Fruit fly (Drosophila melanogaster) whole organism, prepupa: ENCODE data around the gene Sce.
A peak's percentile ranks its signal among the peaks of the same experiment; 100 is the strongest.

Experiments used
- CG11294 ChIP-seq: fragments of 200-800 bp; sonication (Bioruptor generic); IDR thresholded peaks from 2 replicates; pipeline ENCODE4 v1.3.6; 2022; ENCODE audit warnings: missing biosample characterization, missing genetic modification characterization
- CG11762 ChIP-seq: fragments of 200-800 bp; sonication (Bioruptor generic); optimal IDR thresholded peaks from 3 replicates; lab custom pipeline; 2016; ENCODE audit warnings: missing biosample characterization, missing genetic modification characterization; ENCODE audit not compliant: insufficient read depth
- CG15336 ChIP-seq: fragments of 200-800 bp; sonication (Bioruptor generic); IDR thresholded peaks from 2 replicates; pipeline ENCODE4 v1.3.6; 2022; ENCODE audit warnings: missing biosample characterization, missing genetic modification characterization
- CG1621 ChIP-seq: fragments of 200-800 bp; sonication (Bioruptor generic); optimal IDR thresholded peaks from 3 replicates; lab custom pipeline; 2018; ENCODE audit warnings: missing biosample characterization, mild to moderate bottlenecking, missing genetic modification characterization
- CG3032 ChIP-seq: fragments of 200-800 bp; optimal IDR thresholded peaks from 2 replicates; lab custom pipeline; 2019; ENCODE audit warnings: missing biosample characterization, mild to moderate bottlenecking, missing genetic modification characterization, moderate library complexity
- CG31627 ChIP-seq: fragments of 200-800 bp; sonication (Bioruptor generic); optimal IDR thresholded peaks from 3 replicates; lab custom pipeline; 2016; ENCODE audit warnings: missing biosample characterization, missing genetic modification characterization
- CG32006 ChIP-seq: fragments of 200-800 bp; sonication (Bioruptor generic); optimal IDR thresholded peaks from 3 replicates; lab custom pipeline; 2017; ENCODE audit warnings: missing biosample characterization, mild to moderate bottlenecking, missing genetic modification characterization
- CG34406 ChIP-seq: fragments of 200-800 bp; sonication (Bioruptor generic); optimal IDR thresholded peaks from 3 replicates; lab custom pipeline; 2016; ENCODE audit warnings: missing biosample characterization, missing genetic modification characterization
- CG6163 ChIP-seq: fragments of 200-800 bp; sonication (Bioruptor generic); IDR thresholded peaks from 3 replicates; pipeline ENCODE4 v1.3.6; 2022; ENCODE audit warnings: missing biosample characterization, missing genetic modification characterization
- CG6276 ChIP-seq: fragments of 200-800 bp; sonication (Bioruptor generic); optimal IDR thresholded peaks from 2 replicates; lab custom pipeline; 2017; ENCODE audit warnings: missing biosample characterization, mild to moderate bottlenecking, missing genetic modification characterization
- CG6792 ChIP-seq: fragments of 200-800 bp; sonication (Bioruptor generic); optimal IDR thresholded peaks from 3 replicates; lab custom pipeline; 2016; ENCODE audit warnings: missing biosample characterization, missing genetic modification characterization
- CG6808 ChIP-seq: fragments of 200-800 bp; sonication (Bioruptor generic); optimal IDR thresholded peaks from 3 replicates; lab custom pipeline; 2017; ENCODE audit warnings: missing biosample characterization, missing genetic modification characterization, mild to moderate bottlenecking, moderate library complexity, missing genetic modification reagents
- CG6854 ChIP-seq: fragments of 200-800 bp; sonication (Bioruptor generic); optimal IDR thresholded peaks from 2 replicates; lab custom pipeline; 2017; ENCODE audit warnings: missing biosample characterization, mild to moderate bottlenecking, missing genetic modification characterization
- CG7368 ChIP-seq: fragments of 200-800 bp; sonication (Bioruptor generic); optimal IDR thresholded peaks from 3 replicates; lab custom pipeline; 2016; ENCODE audit warnings: missing biosample characterization, missing genetic modification characterization
- CG8119 ChIP-seq: fragments of 200-800 bp; sonication (Bioruptor generic); IDR thresholded peaks from 3 replicates; pipeline ENCODE4 v1.3.6; 2022; ENCODE audit warnings: missing biosample characterization, missing genetic modification characterization
- CG8632 ChIP-seq: fragments of 200-800 bp; sonication (Bioruptor generic); optimal IDR thresholded peaks from 3 replicates; lab custom pipeline; 2016; ENCODE audit warnings: missing biosample characterization, missing genetic modification characterization
- CG9139 ChIP-seq: fragments of 200-800 bp; sonication (Bioruptor generic); optimal IDR thresholded peaks from 3 replicates; lab custom pipeline; 2017; ENCODE audit warnings: missing biosample characterization, mild to moderate bottlenecking, missing genetic modification characterization
- Eip78C ChIP-seq: fragments of 200-800 bp; sonication (Bioruptor generic); peaks from one replicate; lab custom pipeline; 2016; ENCODE audit warnings: missing biosample characterization, missing genetic modification characterization
- Eip93F ChIP-seq: fragments of 200-800 bp; sonication (Bioruptor generic); optimal IDR thresholded peaks from 2 replicates; lab custom pipeline; 2016; ENCODE audit warnings: missing biosample characterization, mild to moderate bottlenecking, missing genetic modification characterization
- Ets96B ChIP-seq: fragments of 200-800 bp; optimal IDR thresholded peaks from 2 replicates; lab custom pipeline; 2019; ENCODE audit warnings: missing biosample characterization, mild to moderate bottlenecking, missing genetic modification characterization, moderate library complexity
- Hr39 ChIP-seq: fragments of 200-800 bp; sonication (Bioruptor generic); optimal IDR thresholded peaks from 2 replicates; lab custom pipeline; 2016; ENCODE audit warnings: missing biosample characterization, missing genetic modification characterization
- Hr4 ChIP-seq: fragments of 200-800 bp; sonication (Bioruptor generic); optimal IDR thresholded peaks from 3 replicates; lab custom pipeline; 2016; ENCODE audit warnings: missing biosample characterization, missing genetic modification characterization
- Smox ChIP-seq: fragments of 200-800 bp; sonication (Bioruptor generic); optimal IDR thresholded peaks from 3 replicates; lab custom pipeline; 2016; ENCODE audit warnings: missing biosample characterization, missing genetic modification characterization
- Sox102F ChIP-seq: fragments of 200-800 bp; sonication (Bioruptor generic); optimal IDR thresholded peaks from 2 replicates; lab custom pipeline; 2016; ENCODE audit warnings: missing biosample characterization, mild to moderate bottlenecking, missing genetic modification characterization
- Sox14 ChIP-seq: fragments of 200-800 bp; sonication (Bioruptor generic); optimal IDR thresholded peaks from 3 replicates; lab custom pipeline; 2016; ENCODE audit warnings: missing biosample characterization, missing genetic modification characterization
- Sox15 ChIP-seq: fragments of 200-800 bp; sonication (Bioruptor generic); optimal IDR thresholded peaks from 3 replicates; lab custom pipeline; 2016; ENCODE audit warnings: missing biosample characterization, missing genetic modification characterization
- acj6 ChIP-seq: fragments of 200-800 bp; sonication (Bioruptor generic); optimal IDR thresholded peaks from 3 replicates; lab custom pipeline; 2016; ENCODE audit warnings: missing biosample characterization, missing genetic modification characterization
- cyc ChIP-seq: fragments of 200-800 bp; sonication (Bioruptor generic); optimal IDR thresholded peaks from 3 replicates; lab custom pipeline; 2016; ENCODE audit warnings: missing biosample characterization, missing genetic modification characterization
- dsx ChIP-seq: fragments of 200-800 bp; optimal IDR thresholded peaks from 3 replicates; lab custom pipeline; 2019; ENCODE audit warnings: missing biosample characterization, mild to moderate bottlenecking, missing genetic modification characterization, moderate library complexity; ENCODE audit not compliant: poor library complexity, severe bottlenecking
- eg ChIP-seq: fragments of 200-800 bp; sonication (Bioruptor generic); IDR thresholded peaks from 3 replicates; pipeline ENCODE4 v1.3.6; 2022; ENCODE audit warnings: missing biosample characterization, missing genetic modification characterization
- fd59A ChIP-seq: fragments of 200-800 bp; sonication (Bioruptor generic); optimal IDR thresholded peaks from 2 replicates; lab custom pipeline; 2017; ENCODE audit warnings: missing biosample characterization, mild to moderate bottlenecking, missing genetic modification characterization, missing genetic modification reagents
- fd85E ChIP-seq: fragments of 200-800 bp; sonication (Bioruptor generic); optimal IDR thresholded peaks from 3 replicates; lab custom pipeline; 2016; ENCODE audit warnings: missing biosample characterization, missing genetic modification characterization
- net ChIP-seq: fragments of 200-800 bp; sonication (Bioruptor generic); optimal IDR thresholded peaks from 3 replicates; lab custom pipeline; 2016; ENCODE audit warnings: missing biosample characterization, missing genetic modification characterization
- spab ChIP-seq: fragments of 200-800 bp; sonication (Bioruptor generic); optimal IDR thresholded peaks from 2 replicates; lab custom pipeline; 2017; ENCODE audit warnings: missing biosample characterization, mild to moderate bottlenecking, missing genetic modification characterization, missing genetic modification reagents
- ss ChIP-seq, 2 experiments: fragments of 200-800 bp; sonication (Bioruptor generic); optimal IDR thresholded peaks; 2 replicates in 1 of 2; 3 replicates in 1 of 2; lab custom pipeline; 2017 to 2018; ENCODE audit warnings: mild to moderate bottlenecking in 2 of 2, missing biosample characterization in 2 of 2, missing genetic modification characterization in 2 of 2, moderate library complexity in 1 of 2
- svp ChIP-seq: fragments of 200-800 bp; sonication (Bioruptor generic); peaks from one replicate; lab custom pipeline; 2016; ENCODE audit warnings: missing biosample characterization, missing genetic modification characterization
- topi ChIP-seq: fragments of 200-800 bp; sonication (Bioruptor generic); optimal IDR thresholded peaks from 3 replicates; lab custom pipeline; 2016; ENCODE audit warnings: missing biosample characterization, missing genetic modification characterization
- vri ChIP-seq: fragments of 200-800 bp; sonication (Bioruptor generic); optimal IDR thresholded peaks from 3 replicates; lab custom pipeline; 2016; ENCODE audit warnings: missing biosample characterization, mild to moderate bottlenecking, missing genetic modification characterization

The Sce gene

DNA sequence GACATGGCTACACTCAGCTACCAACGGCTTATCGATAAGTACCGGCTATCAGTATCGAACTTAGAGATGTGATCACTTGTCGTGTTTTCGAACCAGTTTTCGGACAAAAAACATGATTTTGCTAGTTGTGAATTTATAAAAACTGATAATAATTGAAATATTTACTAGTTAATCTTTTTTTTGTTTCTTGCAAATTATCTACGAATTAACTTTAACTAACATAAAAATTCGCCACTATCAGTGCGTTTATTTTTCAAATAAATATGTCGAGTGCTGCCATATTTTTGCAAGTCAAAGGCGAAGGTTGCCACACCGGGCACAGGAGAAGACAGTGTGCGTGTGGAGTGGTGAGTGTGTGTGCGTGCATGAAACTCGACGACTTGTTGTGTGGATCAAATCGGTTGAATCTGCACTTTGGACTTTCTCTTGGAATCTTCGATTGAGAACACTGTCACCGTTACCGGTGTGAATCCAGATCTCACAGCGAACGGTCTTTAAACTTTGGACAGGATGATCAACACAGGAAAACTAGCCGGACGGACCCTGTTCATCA is 4.6 kb downstream of the Sce start, which contains the start of gene Hsdl2 (continued):
- no peak for TF ChIP-seq fd59A (GFP tag; lab: Kevin White, UChicago)
- TF ChIP-seq ss (GFP tag; optimal IDR thresholded peaks at IDR 0.05; lab: Kevin White, UChicago) = peak; percentile 94 to 97
- peak; percentile 72 for TF ChIP-seq fd85E (GFP tag; lab: Kevin White, UChicago)
- TF ChIP-seq CG7368 (GFP tag; lab: Kevin White, UChicago) = peak; percentile 79
- TF ChIP-seq CG3032 (tag; lab: Kevin White, UChicago) = no peak
- no peak for TF ChIP-seq CG34406 (GFP tag; lab: Kevin White, UChicago)
- peak; percentile 48 for TF ChIP-seq Sox102F (GFP tag; lab: Kevin White, UChicago)
- TF ChIP-seq Eip78C = no peak
- peak; percentile 44 for TF ChIP-seq Smox (GFP tag; lab: Kevin White, UChicago)
- TF ChIP-seq acj6 = peak; percentile 29
- TF ChIP-seq CG8632 (GFP tag; lab: Kevin White, UChicago) = no peak
- no peak for TF ChIP-seq Sox15 (GFP tag; lab: Kevin White, UChicago)
- TF ChIP-seq svp = peak; percentile 98
- TF ChIP-seq Hr39 (GFP tag; lab: Kevin White, UChicago) = peak; percentile 27
- TF ChIP-seq CG6276 (GFP tag; lab: Kevin White, UChicago) = peak; percentile 97
- TF ChIP-seq spab (GFP tag; lab: Kevin White, UChicago) = peak; percentile 86
- peak; percentile 78 for TF ChIP-seq eg
- TF ChIP-seq CG1621 = peak; percentile 80
- peak; percentile 73 for TF ChIP-seq CG11762
- peak; percentile 50 for TF ChIP-seq Sox14 (GFP tag; lab: Kevin White, UChicago)
- TF ChIP-seq topi (GFP tag; lab: Kevin White, UChicago) = peak; percentile 64
- TF ChIP-seq CG11294 (GFP tag; lab: Robert Waterston, UW) = no peak
- peak; percentile 26 for TF ChIP-seq Eip93F (GFP tag; lab: Kevin White, UChicago)
- TF ChIP-seq Ets96B = peak; percentile 67
- TF ChIP-seq cyc (GFP tag; lab: Kevin White, UChicago) = peak; percentile 51
- TF ChIP-seq CG6792 (GFP tag; lab: Kevin White, UChicago) = peak; percentile 7
- no peak for TF ChIP-seq vri (GFP tag; lab: Kevin White, UChicago)
- peak; percentile 95 for TF ChIP-seq CG9139
- peak; percentile 98 for TF ChIP-seq CG6854
- peak; percentile 56; the same call in 2 of the 3 replicates for TF ChIP-seq CG6163 (GFP tag; lab: Robert Waterston, UW)
- peak; percentile 76 for TF ChIP-seq CG8119 (GFP tag; lab: Robert Waterston, UW)
- peak; percentile 93 for TF ChIP-seq CG6808

dm6 chr3R:27662857-27663256 is 19.0 kb downstream of the Sce start:
- no peak for TF ChIP-seq CG7368 (GFP tag; lab: Kevin White, UChicago)
- TF ChIP-seq CG3032 (tag; lab: Kevin White, UChicago) = no peak
- TF ChIP-seq CG6792 (GFP tag; lab: Kevin White, UChicago) = no peak
- TF ChIP-seq CG32006 (GFP tag; lab: Kevin White, UChicago) = no peak
- no peak for TF ChIP-seq dsx (GFP tag; lab: Kevin White, UChicago)
- TF ChIP-seq CG31627 (GFP tag; lab: Kevin White, UChicago) = no peak
- no peak for TF ChIP-seq spab (GFP tag; lab: Kevin White, UChicago)
- no peak for TF ChIP-seq CG6276 (GFP tag; lab: Kevin White, UChicago)
- no peak for TF ChIP-seq Hr4 (GFP tag; lab: Kevin White, UChicago)
- no peak for TF ChIP-seq net (GFP tag; lab: Kevin White, UChicago)
- TF ChIP-seq Sox15 (GFP tag; lab: Kevin White, UChicago) = no peak
- TF ChIP-seq CG15336 (GFP tag; lab: Robert Waterston, UW) = no peak
